Worm (Caenorhabditis elegans): ENCODE results near the gene srv-7.
A peak's percentile ranks its signal among the peaks of the same experiment; 100 is the strongest.

ce11 chrX:5599224-5599623 is 48.6 kb downstream of the srv-7 start, which contains the start of gene sulp-2:
- TF ChIP-seq unc-62 (GFP tag; optimal IDR thresholded peaks at IDR 0.05 in 1 of 2) (peak in 1 of 2 experiments; percentile 85), unc-62 (tag; optimal IDR thresholded peaks at IDR 0.05) (no peak), hlh-11 (tag; optimal IDR thresholded peaks at IDR 0.05) (peak; percentile 39), ama-1 (optimal IDR thresholded peaks at IDR 0.05) (no peak), jun-1 (tag; optimal IDR thresholded peaks at IDR 0.05) (no peak), unc-130 (GFP tag; optimal IDR thresholded peaks at IDR 0.05) (no peak), hlh-30 (tag; optimal IDR thresholded peaks at IDR 0.05; ENCODE audit: insufficient read depth) (no peak), dpl-1 (GFP tag; optimal IDR thresholded peaks at IDR 0.05) (no peak), mep-1 (tag; optimal IDR thresholded peaks at IDR 0.05) (no peak), nhr-11 (tag; optimal IDR thresholded peaks at IDR 0.05) (no peak), Y48G9A.11 (GFP tag; IDR thresholded peaks at IDR 0.05) (no peak), daf-12 (tag; optimal IDR thresholded peaks at IDR 0.05) (no peak), dve-1 (tag; optimal IDR thresholded peaks at IDR 0.05; ENCODE audit: insufficient read depth) (peak; percentile 11), lin-29 (GFP tag; IDR thresholded peaks at IDR 0.05) (no peak), ces-1 (GFP tag; optimal IDR thresholded peaks at IDR 0.05) (no peak)
